Fruit fly (Drosophila melanogaster): ENCODE data around the gene IFT54.

DNA sequence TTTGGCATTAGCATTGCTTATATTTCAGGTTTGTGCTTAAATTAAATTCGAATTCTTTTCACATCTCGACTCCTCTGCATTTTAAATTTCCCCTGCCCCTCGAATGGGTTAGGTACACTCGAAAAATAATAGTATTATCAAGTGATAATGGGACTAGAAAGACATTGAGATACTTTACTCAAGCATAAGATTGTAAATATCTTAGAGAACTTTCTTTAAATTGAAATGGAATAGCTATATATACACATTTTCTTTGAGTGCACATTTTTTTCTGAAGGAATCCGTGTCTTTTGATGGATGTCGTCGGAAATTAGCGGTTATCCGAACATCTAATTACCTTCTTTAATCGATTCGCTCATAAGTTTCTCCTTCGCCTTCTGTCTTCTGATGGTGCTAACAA lies 8.8 kb downstream of the IFT54 start:
- TF ChIP-seq Myc (optimal IDR thresholded peaks at IDR 0.05) (no peak), psq (optimal IDR thresholded peaks at IDR 0.05) (no peak), Sin3A (optimal IDR thresholded peaks at IDR 0.05) (no peak), h (optimal IDR thresholded peaks at IDR 0.05) (no peak), ttk (optimal IDR thresholded peaks at IDR 0.05) (no peak)
